Worm (Caenorhabditis elegans) whole organism, young adult: ENCODE measurements around the gene T28B11.1.

Experiments used
- C17E4.6 ChIP-seq: fragments of 200-800 bp; sonication (Bioruptor generic); IDR thresholded peaks from 2 replicates; pipeline ENCODE4 v1.3.6; 2022; ENCODE audit warnings: missing genetic modification reagents, missing genetic modification characterization, missing compliant biosample characterization
- F22D6.2 ChIP-seq: sonication (generic microtip); optimal IDR thresholded peaks from 2 replicates; lab custom pipeline; 2016; ENCODE audit warnings: mild to moderate bottlenecking, missing genetic modification characterization, missing compliant biosample characterization
- F37B4.10 ChIP-seq: fragments of 200-800 bp; sonication (Bioruptor generic); IDR thresholded peaks from 2 replicates; pipeline ENCODE4 v1.3.6; 2022; ENCODE audit warnings: missing genetic modification characterization, missing compliant biosample characterization
- F57A8.1 ChIP-seq: fragments of 200-800 bp; sonication (Bioruptor generic); optimal IDR thresholded peaks from 2 replicates; lab custom pipeline; 2018; ENCODE audit warnings: mild to moderate bottlenecking, missing genetic modification characterization, moderate library complexity, missing compliant biosample characterization
- K12H6.12 ChIP-seq: fragments of 200-800 bp; sonication (Bioruptor generic); optimal IDR thresholded peaks from 2 replicates; lab custom pipeline; 2018; ENCODE audit warnings: mild to moderate bottlenecking, missing genetic modification characterization, missing compliant biosample characterization
- Y53G8AR.9 ChIP-seq: fragments of 200-800 bp; sonication (Bioruptor generic); conservative IDR thresholded peaks from 2 replicates; pipeline ENCODE4 v1.3.6; 2022; ENCODE audit warnings: missing genetic modification reagents, missing genetic modification characterization, missing compliant biosample characterization
- Y67H2A.10 ChIP-seq: fragments of 200-800 bp; sonication (Bioruptor generic); conservative IDR thresholded peaks from 2 replicates; pipeline ENCODE4 v1.3.6; 2022; ENCODE audit warnings: missing genetic modification reagents, missing genetic modification characterization, missing compliant biosample characterization
- Y79H2A.3 ChIP-seq: fragments of 200-800 bp; sonication (Bioruptor generic); conservative IDR thresholded peaks from 2 replicates; pipeline ENCODE4 v1.3.6; 2022; ENCODE audit warnings: missing genetic modification reagents, missing genetic modification characterization, missing compliant biosample characterization
- Y95B8A.8 ChIP-seq: fragments of 200-800 bp; sonication (Bioruptor generic); IDR thresholded peaks from 2 replicates; pipeline ENCODE4 v1.3.6; 2022; ENCODE audit warnings: missing genetic modification reagents, missing genetic modification characterization, missing compliant biosample characterization
- attf-3 ChIP-seq: fragments of 200-800 bp; sonication (Bioruptor generic); conservative IDR thresholded peaks from 2 replicates; pipeline ENCODE4 v1.3.6; 2022; ENCODE audit warnings: missing genetic modification reagents, missing genetic modification characterization, missing compliant biosample characterization
- attf-5 ChIP-seq: fragments of 200-800 bp; sonication (Bioruptor generic); optimal IDR thresholded peaks from 2 replicates; lab custom pipeline; 2018; ENCODE audit warnings: mild to moderate bottlenecking, missing genetic modification characterization, missing compliant biosample characterization
- bed-1 ChIP-seq: fragments of 200-800 bp; sonication (Bioruptor generic); IDR thresholded peaks from 2 replicates; pipeline ENCODE4 v1.3.6; 2022; ENCODE audit warnings: missing genetic modification reagents, missing genetic modification characterization, missing compliant biosample characterization
- cebp-1 ChIP-seq, 2 experiments: fragments of 200-800 bp in 1 of 2; sonication (Bioruptor generic) in 1 of 2; sonication (generic microtip) in 1 of 2; IDR thresholded peaks in 1 of 2; optimal IDR thresholded peaks in 1 of 2; 2 replicates each; pipeline versions ENCODE4 v1.3.6 to Lab custom; 2017 to 2022; ENCODE audit warnings: missing compliant biosample characterization in 2 of 2, missing genetic modification characterization in 2 of 2, mild to moderate bottlenecking in 1 of 2, missing genetic modification reagents in 1 of 2, moderate library complexity in 1 of 2
- ceh-27 ChIP-seq: fragments of 200-800 bp; sonication (Bioruptor generic); optimal IDR thresholded peaks from 2 replicates; lab custom pipeline; 2018; ENCODE audit warnings: mild to moderate bottlenecking, missing genetic modification characterization, moderate library complexity, missing compliant biosample characterization
- ceh-91 ChIP-seq: fragments of 200-800 bp; sonication (Bioruptor generic); IDR thresholded peaks from 2 replicates; pipeline ENCODE4 v1.3.6; 2022; ENCODE audit warnings: missing genetic modification reagents, missing genetic modification characterization, missing compliant biosample characterization
- die-1 ChIP-seq: sonication (generic microtip); optimal IDR thresholded peaks from 2 replicates; lab custom pipeline; 2016; ENCODE audit warnings: missing genotype, mild to moderate bottlenecking, missing genetic modification characterization, missing compliant biosample characterization
- dox-1 ChIP-seq: fragments of 200-800 bp; sonication (Bioruptor generic); IDR thresholded peaks from 2 replicates; pipeline ENCODE4 v1.3.6; 2022; ENCODE audit warnings: missing genetic modification reagents, missing genetic modification characterization, missing compliant biosample characterization
- dpff-1 ChIP-seq: sonication (generic microtip); optimal IDR thresholded peaks from 2 replicates; lab custom pipeline; 2017; ENCODE audit warnings: mild to moderate bottlenecking, missing genetic modification characterization, missing compliant biosample characterization
- efl-1 ChIP-seq: fragments of 150-350 bp; optimal IDR thresholded peaks from 2 replicates; lab custom pipeline; 2014; ENCODE audit warnings: missing biosample characterization, missing genetic modification reagents, missing genetic modification characterization
- egrh-3 ChIP-seq: fragments of 200-800 bp; sonication (Bioruptor generic); IDR thresholded peaks from 2 replicates; pipeline ENCODE4 v1.3.6; 2022; ENCODE audit warnings: missing genetic modification reagents, missing genetic modification characterization, missing compliant biosample characterization
- hmg-1.2 ChIP-seq: fragments of 200-800 bp; sonication (Bioruptor generic); IDR thresholded peaks from 2 replicates; pipeline ENCODE4 v1.3.6; 2022; ENCODE audit warnings: missing genetic modification reagents, missing genetic modification characterization, missing compliant biosample characterization
- lin-26 ChIP-seq: fragments of 200-800 bp; sonication (Bioruptor generic); IDR thresholded peaks from 2 replicates; pipeline ENCODE4 v1.3.6; 2022; ENCODE audit warnings: missing genetic modification reagents, missing genetic modification characterization, missing compliant biosample characterization
- lin-35 ChIP-seq, 3 experiments: fragments of 150-350 bp in 2 of 3; sonication (generic microtip) in 1 of 3; optimal IDR thresholded peaks; 2 replicates each; lab custom pipeline; 2014 to 2018; ENCODE audit warnings: missing biosample characterization in 3 of 3, missing genetic modification characterization in 3 of 3, missing genetic modification reagents in 3 of 3
- lin-54 ChIP-seq: fragments of 200-800 bp; sonication (Bioruptor generic); optimal IDR thresholded peaks from 2 replicates; lab custom pipeline; 2018; ENCODE audit warnings: mild to moderate bottlenecking, missing genetic modification characterization, missing compliant biosample characterization
- madf-10 ChIP-seq: sonication (generic microtip); optimal IDR thresholded peaks from 2 replicates; lab custom pipeline; 2016; ENCODE audit warnings: mild to moderate bottlenecking, missing genetic modification characterization, missing compliant biosample characterization
- madf-8 ChIP-seq: fragments of 200-800 bp; sonication (Bioruptor generic); conservative IDR thresholded peaks from 2 replicates; pipeline ENCODE4 v1.3.6; 2022; ENCODE audit warnings: missing genetic modification reagents, missing genetic modification characterization, missing compliant biosample characterization
- nfyb-1 ChIP-seq: fragments of 200-800 bp; sonication (Bioruptor generic); IDR thresholded peaks from 2 replicates; pipeline ENCODE4 v1.3.6; 2022; ENCODE audit warnings: missing genetic modification reagents, missing genetic modification characterization, missing compliant biosample characterization
- nhr-90 ChIP-seq: sonication (generic microtip); optimal IDR thresholded peaks from 2 replicates; lab custom pipeline; 2016; ENCODE audit warnings: missing genotype, mild to moderate bottlenecking, missing genetic modification characterization, missing compliant biosample characterization
- repo-1 ChIP-seq: sonication (generic microtip); optimal IDR thresholded peaks from 2 replicates; lab custom pipeline; 2017; ENCODE audit warnings: mild to moderate bottlenecking, missing genetic modification characterization, missing compliant biosample characterization
- sea-2 ChIP-seq: fragments of 200-800 bp; sonication (Bioruptor generic); IDR thresholded peaks from 2 replicates; pipeline ENCODE4 v1.3.6; 2022; ENCODE audit warnings: missing genetic modification characterization, missing compliant biosample characterization
- snpc-1.1 ChIP-seq: sonication (generic microtip); optimal IDR thresholded peaks from 2 replicates; lab custom pipeline; 2017; ENCODE audit warnings: missing genetic modification characterization, mild to moderate bottlenecking, missing compliant biosample characterization, antibody characterized with exemption, moderate library complexity, missing genotype, missing genetic modification reagents; ENCODE audit not compliant: insufficient read depth
- somi-1 ChIP-seq: fragments of 200-800 bp; sonication (Bioruptor generic); optimal IDR thresholded peaks from 2 replicates; lab custom pipeline; 2018; ENCODE audit warnings: mild to moderate bottlenecking, missing genetic modification characterization, missing compliant biosample characterization
- sptf-2 ChIP-seq: fragments of 200-800 bp; sonication (Bioruptor generic); optimal IDR thresholded peaks from 2 replicates; lab custom pipeline; 2018; ENCODE audit warnings: mild to moderate bottlenecking, missing genetic modification characterization, missing compliant biosample characterization
- tbp1 ChIP-seq: fragments of 200-800 bp; sonication (Bioruptor generic); optimal IDR thresholded peaks from 2 replicates; lab custom pipeline; 2018; ENCODE audit warnings: mild to moderate bottlenecking, missing genetic modification characterization, missing compliant biosample characterization
- tbx-9 ChIP-seq: sonication (generic microtip); optimal IDR thresholded peaks from 2 replicates; lab custom pipeline; 2016; ENCODE audit warnings: borderline replicate concordance, missing genetic modification characterization, inconsistent platforms, missing compliant biosample characterization
- tlf-1 ChIP-seq: fragments of 200-800 bp; sonication (Bioruptor generic); optimal IDR thresholded peaks from 2 replicates; lab custom pipeline; 2018; ENCODE audit warnings: mild to moderate bottlenecking, missing genetic modification characterization, missing compliant biosample characterization
- unc-62 ChIP-seq: fragments of 150-350 bp; optimal IDR thresholded peaks from 2 replicates; lab custom pipeline; 2014; ENCODE audit warnings: missing biosample characterization, missing genetic modification reagents, missing genetic modification characterization
- zfh-2 ChIP-seq: fragments of 200-800 bp; sonication (Bioruptor generic); conservative IDR thresholded peaks from 2 replicates; pipeline ENCODE4 v1.3.6; 2022; ENCODE audit warnings: missing genetic modification reagents, missing genetic modification characterization, missing compliant biosample characterization
- zim-3 ChIP-seq: sonication (generic microtip); optimal IDR thresholded peaks from 2 replicates; lab custom pipeline; 2017; ENCODE audit warnings: mild to moderate bottlenecking, missing genetic modification characterization, moderate library complexity, missing compliant biosample characterization
- ztf-26 ChIP-seq: sonication (generic microtip); optimal IDR thresholded peaks from 2 replicates; lab custom pipeline; 2017; ENCODE audit warnings: missing genetic modification characterization, missing compliant biosample characterization

Gene T28B11.1

ce11 chrV:10719019-10719832 is 13.0 kb downstream of the T28B11.1 start (continued):
- TF ChIP-seq egrh-3 (GFP tag; lab: Robert Waterston, UW) (no peak), unc-62 (GFP tag; lab: Kevin White, UChicago) (no peak)
- TF ChIP-seq, all 124 proteins: peak for 5

DNA sequence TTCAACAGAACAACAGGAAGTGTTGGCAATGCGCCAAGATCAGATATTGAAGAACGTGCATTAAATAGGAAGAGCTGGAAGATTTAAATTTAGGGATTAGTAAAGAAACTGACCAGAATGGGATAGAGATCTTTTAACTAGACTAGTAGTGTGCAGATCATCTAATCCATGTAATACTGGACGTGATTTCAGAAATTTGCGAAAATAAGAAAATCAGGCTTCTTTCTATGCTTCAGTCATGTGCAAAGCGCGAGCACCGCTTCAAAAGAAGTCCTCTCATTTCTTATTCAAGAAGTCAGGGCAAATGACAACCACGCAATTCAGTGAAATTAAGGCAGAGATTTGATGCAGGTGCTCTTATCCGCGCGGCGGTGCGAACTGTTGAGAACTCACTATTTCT is 14.2 kb downstream of the T28B11.1 start:
- no peak for TF ChIP-seq tbx-9 (tag; lab: Kevin White, UChicago)
- TF ChIP-seq F37B4.10 (GFP tag; lab: Robert Waterston, UW): no peak
- TF ChIP-seq die-1: no peak
- no peak for TF ChIP-seq repo-1 (tag; lab: Kevin White, UChicago)
- no peak for TF ChIP-seq efl-1
- TF ChIP-seq snpc-1.1 (tag; lab: Kevin White, UChicago): no peak
- no peak for TF ChIP-seq sptf-2 (GFP tag; lab: Kevin White, UChicago)
- TF ChIP-seq Y67H2A.10 (GFP tag; lab: Robert Waterston, UW): no peak
- no peak for TF ChIP-seq Y53G8AR.9
- TF ChIP-seq madf-10 (tag; lab: Kevin White, UChicago): no peak
- no peak for TF ChIP-seq bed-1 (GFP tag; lab: Robert Waterston, UW)
- TF ChIP-seq Y79H2A.3 (GFP tag; lab: Robert Waterston, UW): no peak
- no peak for TF ChIP-seq madf-8
- no peak for TF ChIP-seq lin-35 (GFP tag; optimal IDR thresholded peaks at IDR 0.05; lab: Kevin White, UChicago)
- no peak for TF ChIP-seq F22D6.2 (tag; lab: Kevin White, UChicago)
- TF ChIP-seq K12H6.12 (tag; lab: Kevin White, UChicago): no peak
- no peak for TF ChIP-seq sea-2 (GFP tag; lab: Robert Waterston, UW)
- TF ChIP-seq ceh-27 (GFP tag; lab: Kevin White, UChicago): no peak
- no peak for TF ChIP-seq dpff-1 (tag; lab: Kevin White, UChicago)

ce11 chrV:10716865-10717713 is 15.1 kb downstream of the T28B11.1 start:
- no peak for TF ChIP-seq ceh-91 (GFP tag; lab: Robert Waterston, UW)
- TF ChIP-seq Y53G8AR.9: 0 out of 2 replicates have a peak, but pooled peaks have one; percentile 19
- no peak for TF ChIP-seq F57A8.1 (GFP tag; lab: Kevin White, UChicago)
- TF ChIP-seq lin-54 (GFP tag; lab: Kevin White, UChicago): no peak
- peak; percentile 70; the same call in 1 of the 2 replicates for TF ChIP-seq egrh-3 (GFP tag; lab: Robert Waterston, UW)
- TF ChIP-seq sptf-2 (GFP tag; lab: Kevin White, UChicago): no peak
- 0 out of 2 replicates have a peak, but pooled peaks have one; percentile 12 for TF ChIP-seq hmg-1.2 (GFP tag; lab: Robert Waterston, UW)
- peak; percentile 82 for TF ChIP-seq zfh-2 (GFP tag; lab: Robert Waterston, UW)
- TF ChIP-seq attf-3: no peak
- no peak for TF ChIP-seq repo-1 (tag; lab: Kevin White, UChicago)
- no peak for TF ChIP-seq C17E4.6 (GFP tag; lab: Robert Waterston, UW)
- peak; percentile 16 for TF ChIP-seq somi-1 (GFP tag; lab: Kevin White, UChicago)
- no peak for TF ChIP-seq attf-5 (GFP tag; lab: Kevin White, UChicago)
- TF ChIP-seq nhr-90: no peak
- TF ChIP-seq ztf-26: peak; percentile 47
- no peak; the same call in 1 of the 2 replicates for TF ChIP-seq cebp-1 (GFP tag; IDR thresholded peaks at IDR 0.05; lab: Robert Waterston, UW)
- peak; percentile 32 for TF ChIP-seq cebp-1 (tag; optimal IDR thresholded peaks at IDR 0.05; lab: Kevin White, UChicago)
- peak; percentile 36; the same call in 1 of the 2 replicates for TF ChIP-seq dox-1 (GFP tag; lab: Robert Waterston, UW)
- TF ChIP-seq zim-3 (tag; lab: Kevin White, UChicago): no peak
- 0 out of 2 replicates have a peak, but pooled peaks have one; percentile 8 for TF ChIP-seq nfyb-1 (GFP tag; lab: Robert Waterston, UW)
- TF ChIP-seq tlf-1 (GFP tag; lab: Kevin White, UChicago): no peak
- TF ChIP-seq tbp1 (GFP tag; lab: Kevin White, UChicago): no peak
- TF ChIP-seq Y95B8A.8 (GFP tag; lab: Robert Waterston, UW): 0 out of 2 replicates have a peak, but pooled peaks have one; percentile 42
- peak; percentile 45; the same call in 1 of the 2 replicates for TF ChIP-seq lin-26 (GFP tag; lab: Robert Waterston, UW)
- TF ChIP-seq, all 124 proteins: peak for 11
